Worm (Caenorhabditis elegans): ENCODE results near the gene rars-1.

DNA sequence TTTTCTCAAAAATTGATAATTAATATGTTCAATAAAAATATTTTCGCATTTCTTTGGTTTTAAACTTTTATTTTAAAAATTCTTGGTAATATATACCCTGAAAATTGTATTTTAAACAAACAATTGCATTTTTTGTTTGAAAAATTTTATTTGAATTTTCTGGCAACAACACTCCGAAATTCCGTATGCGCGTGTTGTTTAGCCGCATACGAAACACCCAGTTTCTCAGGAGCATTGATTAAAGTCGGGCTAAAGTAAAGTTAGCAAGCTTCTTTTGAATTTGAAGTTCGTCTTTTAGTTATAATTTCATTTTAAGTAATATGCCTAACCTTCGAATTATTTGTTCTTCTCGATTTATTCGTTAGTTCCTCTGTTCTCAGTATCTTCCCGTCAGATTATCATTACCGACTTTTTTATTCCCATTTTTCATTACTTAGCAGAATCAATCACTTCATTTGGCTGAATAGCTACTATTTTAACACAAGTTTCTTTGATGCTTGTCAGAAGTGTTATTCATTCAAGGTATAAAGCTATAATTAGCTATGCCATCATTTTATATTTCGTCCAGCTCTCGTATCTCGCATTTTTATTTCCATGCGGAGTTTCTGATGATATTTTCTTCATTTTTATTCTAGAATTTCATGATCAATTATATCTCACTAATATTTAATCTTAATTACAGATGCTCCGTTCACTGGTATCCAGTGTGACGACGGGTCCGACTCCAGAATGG is 18.1 kb upstream of the rars-1 start, which contains the start of gene mrps-18C:
- TF ChIP-seq ztf-4 (tag; optimal IDR thresholded peaks at IDR 0.05) (no peak), skn-1 (tag; optimal IDR thresholded peaks at IDR 0.05) (no peak), nhr-10 (tag; optimal IDR thresholded peaks at IDR 0.05) (no peak), lsy-2 (tag; optimal IDR thresholded peaks at IDR 0.05) (peak in 1 of 2 experiments; percentile 53), ZK546.5 (tag; optimal IDR thresholded peaks at IDR 0.05) (no peak), fos-1 (tag; optimal IDR thresholded peaks at IDR 0.05) (no peak), lin-13 (GFP tag; optimal IDR thresholded peaks at IDR 0.05) (no peak), nhr-11 (tag; optimal IDR thresholded peaks at IDR 0.05) (no peak), mab-5 (tag; optimal IDR thresholded peaks at IDR 0.05) (no peak), ama-1 (optimal IDR thresholded peaks at IDR 0.05) (no peak), nhr-6 (tag; optimal IDR thresholded peaks at IDR 0.05) (no peak), nhr-25 (tag; optimal IDR thresholded peaks at IDR 0.05) (no peak)

Data from whole organism, L2 larva.